Worm (Caenorhabditis elegans) whole organism, mixed stage, embryonic: Measurements from ENCODE around the gene Y37E11AL.12.
A peak's percentile ranks its signal among the peaks of the same experiment; 100 is the strongest.

ENCODE experiments used
- M03D4.4 ChIP-seq: sonication (generic microtip); optimal IDR thresholded peaks from 2 replicates; lab custom pipeline; 2017; ENCODE audit warnings: mild to moderate bottlenecking, missing genetic modification characterization, missing compliant biosample characterization
- bed-3 ChIP-seq: fragments of 200-800 bp; sonication (Bioruptor generic); optimal IDR thresholded peaks from 3 replicates; lab custom pipeline; 2018; ENCODE audit warnings: mild to moderate bottlenecking, missing genetic modification characterization, moderate library complexity, missing compliant biosample characterization
- blmp-1 ChIP-seq: fragments of 150-350 bp; optimal IDR thresholded peaks from 2 replicates; lab custom pipeline; 2014; ENCODE audit warnings: missing biosample characterization, missing genetic modification characterization
- ceh-39 ChIP-seq: fragments of 150-350 bp; optimal IDR thresholded peaks from 2 replicates; lab custom pipeline; 2014; ENCODE audit warnings: missing biosample characterization, missing genetic modification characterization
- ceh-43 ChIP-seq: fragments of 200-800 bp; sonication (Bioruptor generic); optimal IDR thresholded peaks from 2 replicates; lab custom pipeline; 2018; ENCODE audit warnings: mild to moderate bottlenecking, missing genetic modification characterization, moderate library complexity, missing compliant biosample characterization
- ceh-83 ChIP-seq: fragments of 200-800 bp; sonication (Bioruptor generic); optimal IDR thresholded peaks from 2 replicates; lab custom pipeline; 2018; ENCODE audit warnings: mild to moderate bottlenecking, missing genetic modification characterization, missing compliant biosample characterization
- ces-1 ChIP-seq: fragments of 150-350 bp; optimal IDR thresholded peaks from 2 replicates; lab custom pipeline; 2014; ENCODE audit warnings: missing biosample characterization, missing genetic modification reagents, missing genetic modification characterization
- cnd-1 ChIP-seq: fragments of 200-800 bp; sonication (Bioruptor generic); optimal IDR thresholded peaks from 2 replicates; lab custom pipeline; 2018; ENCODE audit warnings: mild to moderate bottlenecking, missing genetic modification characterization, missing compliant biosample characterization
- drap-1 ChIP-seq: fragments of 200-800 bp; sonication (Bioruptor generic); optimal IDR thresholded peaks from 3 replicates; lab custom pipeline; 2018; ENCODE audit warnings: mild to moderate bottlenecking, missing genetic modification characterization, missing compliant biosample characterization
- elt-1 ChIP-seq: sonication (generic microtip); optimal IDR thresholded peaks from 2 replicates; lab custom pipeline; 2017; ENCODE audit warnings: missing genetic modification characterization, mild to moderate bottlenecking, missing compliant biosample characterization, antibody characterized with exemption, moderate library complexity, borderline replicate concordance; ENCODE audit not compliant: insufficient read depth
- elt-3 ChIP-seq: fragments of 150-350 bp; optimal IDR thresholded peaks from 2 replicates; lab custom pipeline; 2014; ENCODE audit warnings: missing biosample characterization, missing genetic modification characterization
- flh-1 ChIP-seq: fragments of 200-800 bp; sonication (Bioruptor generic); optimal IDR thresholded peaks from 2 replicates; lab custom pipeline; 2018; ENCODE audit warnings: mild to moderate bottlenecking, missing genetic modification characterization, moderate library complexity, missing compliant biosample characterization
- ham-2 ChIP-seq: fragments of 200-800 bp; sonication (Bioruptor generic); optimal IDR thresholded peaks from 2 replicates; lab custom pipeline; 2018; ENCODE audit warnings: mild to moderate bottlenecking, missing genetic modification characterization, missing compliant biosample characterization
- hlh-1 ChIP-seq: fragments of 150-350 bp; optimal IDR thresholded peaks from 2 replicates; lab custom pipeline; 2014; ENCODE audit warnings: missing biosample characterization, missing genetic modification reagents, missing genetic modification characterization
- lin-13 ChIP-seq: fragments of 150-350 bp; optimal IDR thresholded peaks from 2 replicates; lab custom pipeline; 2014; ENCODE audit warnings: missing biosample characterization, missing genetic modification characterization
- lin-32 ChIP-seq: fragments of 200-800 bp; sonication (Bioruptor generic); optimal IDR thresholded peaks from 2 replicates; lab custom pipeline; 2018; ENCODE audit warnings: mild to moderate bottlenecking, missing genetic modification characterization, missing compliant biosample characterization
- lsy-2 ChIP-seq: fragments of 150-350 bp; optimal IDR thresholded peaks from 2 replicates; lab custom pipeline; 2014; ENCODE audit warnings: missing biosample characterization, missing genetic modification characterization
- mab-5 ChIP-seq: fragments of 150-350 bp; optimal IDR thresholded peaks from 2 replicates; lab custom pipeline; 2014; ENCODE audit warnings: missing biosample characterization, missing genetic modification characterization
- mep-1 ChIP-seq: fragments of 150-350 bp; optimal IDR thresholded peaks from 2 replicates; lab custom pipeline; 2017; ENCODE audit warnings: missing biosample characterization, missing genetic modification reagents, missing genetic modification characterization, inconsistent platforms
- mls-2 ChIP-seq: sonication (generic microtip); optimal IDR thresholded peaks from 2 replicates; lab custom pipeline; 2016; ENCODE audit warnings: mild to moderate bottlenecking, missing genetic modification characterization, moderate library complexity, missing compliant biosample characterization
- nhr-12 ChIP-seq: fragments of 150-350 bp; optimal IDR thresholded peaks from 2 replicates; lab custom pipeline; 2014; ENCODE audit warnings: missing biosample characterization, missing genetic modification characterization
- nhr-2 ChIP-seq: fragments of 150-350 bp; optimal IDR thresholded peaks from 2 replicates; lab custom pipeline; 2014; ENCODE audit warnings: missing biosample characterization, missing genetic modification characterization
- nhr-237 ChIP-seq: fragments of 150-350 bp; optimal IDR thresholded peaks from 2 replicates; lab custom pipeline; 2014; ENCODE audit warnings: missing biosample characterization, missing genetic modification characterization
- nhr-28 ChIP-seq: fragments of 150-350 bp; optimal IDR thresholded peaks from 2 replicates; lab custom pipeline; 2014; ENCODE audit warnings: missing biosample characterization, missing genetic modification characterization
- nhr-76 ChIP-seq: sonication (generic microtip); optimal IDR thresholded peaks from 2 replicates; lab custom pipeline; 2017; ENCODE audit warnings: missing biosample characterization, missing genetic modification characterization
- pha-4 ChIP-seq: fragments of 150-350 bp; optimal IDR thresholded peaks from 2 replicates; lab custom pipeline; 2018; ENCODE audit warnings: missing biosample characterization, missing genetic modification reagents, missing genetic modification characterization
- sem-2 ChIP-seq: fragments of 200-800 bp; sonication (Bioruptor generic); optimal IDR thresholded peaks from 2 replicates; lab custom pipeline; 2018; ENCODE audit warnings: mild to moderate bottlenecking, missing genetic modification characterization, missing compliant biosample characterization
- snpc-4 ChIP-seq: fragments of 150-350 bp; optimal IDR thresholded peaks from 2 replicates; lab custom pipeline; 2014; ENCODE audit warnings: missing biosample characterization, missing genetic modification characterization
- tbx-8 ChIP-seq: fragments of 200-800 bp; sonication (Bioruptor generic); optimal IDR thresholded peaks from 2 replicates; lab custom pipeline; 2018; ENCODE audit warnings: mild to moderate bottlenecking, missing genetic modification characterization, moderate library complexity, missing compliant biosample characterization
- unc-120 ChIP-seq: sonication (generic microtip); optimal IDR thresholded peaks from 2 replicates; lab custom pipeline; 2017; ENCODE audit warnings: missing genetic modification characterization, missing compliant biosample characterization; ENCODE audit not compliant: poor library complexity, severe bottlenecking
- unc-39 ChIP-seq: fragments of 150-350 bp; optimal IDR thresholded peaks from 2 replicates; lab custom pipeline; 2014; ENCODE audit warnings: missing biosample characterization, missing genetic modification characterization
- unc-62 ChIP-seq: fragments of 150-350 bp; optimal IDR thresholded peaks from 2 replicates; lab custom pipeline; 2014; ENCODE audit warnings: missing biosample characterization, missing genetic modification reagents, missing genetic modification characterization
- zip-8 ChIP-seq: fragments of 150-350 bp; optimal IDR thresholded peaks from 2 replicates; lab custom pipeline; 2014; ENCODE audit warnings: missing biosample characterization, missing genetic modification characterization
- ztf-11 ChIP-seq: fragments of 150-350 bp; optimal IDR thresholded peaks from 2 replicates; lab custom pipeline; 2014; ENCODE audit warnings: missing biosample characterization, missing genetic modification characterization

Y37E11AL.12 gene

ce11 chrIV:3725845-3726244 lies 24.1 kb upstream of the Y37E11AL.12 start, which contains the start of gene smgl-2:
Gene smgl-2 (plus strand): TSS chrIV:3726164.
- TF ChIP-seq ceh-83 (GFP tag; lab: Kevin White, UChicago), result no peak
- TF ChIP-seq lsy-2 (tag; lab: Kevin White, UChicago), result peak; percentile 71
- TF ChIP-seq bed-3 (GFP tag; lab: Kevin White, UChicago), result no peak
- TF ChIP-seq unc-120, result no peak
- TF ChIP-seq lin-13 (tag; lab: Kevin White, UChicago), result peak; percentile 28
- TF ChIP-seq nhr-2, result peak; percentile 11
- TF ChIP-seq ces-1 (GFP tag; lab: Kevin White, UChicago), result peak; percentile 62
- TF ChIP-seq nhr-76, result no peak
- no peak for TF ChIP-seq zip-8
- no peak for TF ChIP-seq tbx-8 (GFP tag; lab: Kevin White, UChicago)
- TF ChIP-seq nhr-237 (tag; lab: Kevin White, UChicago), result peak; percentile 44
- no peak for TF ChIP-seq sem-2 (GFP tag; lab: Kevin White, UChicago)
- TF ChIP-seq elt-1 (tag; lab: Kevin White, UChicago), result no peak
- no peak for TF ChIP-seq ceh-39 (tag; lab: Kevin White, UChicago)
- no peak for TF ChIP-seq cnd-1 (tag; lab: Kevin White, UChicago)
- TF ChIP-seq pha-4 (tag; lab: Kevin White, UChicago), result peak; percentile 23
- no peak for TF ChIP-seq nhr-12
- peak; percentile 81 for TF ChIP-seq mep-1 (tag; lab: Kevin White, UChicago)
- no peak for TF ChIP-seq M03D4.4 (tag; lab: Kevin White, UChicago)
- TF ChIP-seq nhr-28, result no peak

- TF ChIP-seq ces-1 (GFP tag; lab: Kevin White, UChicago) (no peak), snpc-4 (tag; lab: Kevin White, UChicago) (no peak), mls-2 (tag; lab: Kevin White, UChicago) (no peak), ceh-83 (GFP tag; lab: Kevin White, UChicago) (no peak), bed-3 (GFP tag; lab: Kevin White, UChicago) (no peak), ham-2 (GFP tag; lab: Kevin White, UChicago) (no peak), elt-3 (tag; lab: Kevin White, UChicago) (no peak), ceh-43 (no peak), blmp-1 (tag; lab: Kevin White, UChicago) (no peak), nhr-237 (tag; lab: Kevin White, UChicago) (no peak), unc-39 (tag; lab: Kevin White, UChicago) (no peak), nhr-76 (no peak), nhr-2 (no peak), ztf-11 (tag; lab: Kevin White, UChicago) (no peak), nhr-28 (no peak), mab-5 (no peak), mep-1 (tag; lab: Kevin White, UChicago) (no peak), tbx-8 (GFP tag; lab: Kevin White, UChicago) (no peak), unc-62 (GFP tag; lab: Kevin White, UChicago) (no peak), lin-32 (no peak)
These were observed 23.6 kb upstream of the Y37E11AL.12 start, which contains the start of gene Y37E11AM.2 for ce11 chrIV:3725361-3725760. Gene Y37E11AM.2 (minus strand): TSS chrIV:3725461.

ce11 chrIV:3722690-3723089 lies 20.9 kb upstream of the Y37E11AL.12 start, which contains the start of gene Y37E11AM.4:
Gene Y37E11AM.4 (minus strand): TSS chrIV:3722790.
- TF ChIP-seq drap-1 (GFP tag; lab: Kevin White, UChicago) (no peak), pha-4 (tag; lab: Kevin White, UChicago) (no peak), unc-120 (no peak), sem-2 (GFP tag; lab: Kevin White, UChicago) (no peak), blmp-1 (tag; lab: Kevin White, UChicago) (no peak), mab-5 (no peak), bed-3 (GFP tag; lab: Kevin White, UChicago) (no peak), nhr-2 (no peak), M03D4.4 (tag; lab: Kevin White, UChicago) (no peak)

ce11 chrIV:3721973-3722372 lies 20.2 kb upstream of the Y37E11AL.12 start:
- TF ChIP-seq lin-32, result no peak
- no peak for TF ChIP-seq elt-3 (tag; lab: Kevin White, UChicago)
- no peak for TF ChIP-seq nhr-2
- TF ChIP-seq lin-13 (tag; lab: Kevin White, UChicago), result no peak
- TF ChIP-seq nhr-12, result no peak
- TF ChIP-seq mls-2 (tag; lab: Kevin White, UChicago), result no peak
- TF ChIP-seq unc-39 (tag; lab: Kevin White, UChicago), result no peak
- TF ChIP-seq ceh-83 (GFP tag; lab: Kevin White, UChicago), result no peak
- TF ChIP-seq snpc-4 (tag; lab: Kevin White, UChicago), result no peak
- no peak for TF ChIP-seq ztf-11 (tag; lab: Kevin White, UChicago)
- no peak for TF ChIP-seq flh-1
- no peak for TF ChIP-seq blmp-1 (tag; lab: Kevin White, UChicago)
- TF ChIP-seq hlh-1 (tag; lab: Kevin White, UChicago), result no peak
- TF ChIP-seq pha-4 (tag; lab: Kevin White, UChicago), result no peak
- TF ChIP-seq ham-2 (GFP tag; lab: Kevin White, UChicago), result no peak
- TF ChIP-seq mep-1 (tag; lab: Kevin White, UChicago), result no peak
- TF ChIP-seq mab-5, result no peak
